Worm (Caenorhabditis elegans) whole organism, late embryonic: ENCODE data around the gene W01B6.3.

ENCODE experiments used
- ceh-48 ChIP-seq: sonication (generic microtip); optimal IDR thresholded peaks from 2 replicates; lab custom pipeline; 2016; ENCODE audit warnings: missing genetic modification characterization, inconsistent platforms, missing compliant biosample characterization
- dmd-4 ChIP-seq: sonication (generic microtip); optimal IDR thresholded peaks from 2 replicates; lab custom pipeline; 2016; ENCODE audit warnings: borderline replicate concordance, missing genetic modification characterization, missing compliant biosample characterization
- hlh-30 ChIP-seq: sonication (generic microtip); optimal IDR thresholded peaks from 2 replicates; lab custom pipeline; 2017; ENCODE audit warnings: antibody characterized with exemption, missing genetic modification characterization, missing compliant biosample characterization; ENCODE audit not compliant: insufficient read depth
- lin-11 ChIP-seq: fragments of 200-800 bp; sonication (Bioruptor generic); optimal IDR thresholded peaks from 2 replicates; lab custom pipeline; 2018; ENCODE audit warnings: mild to moderate bottlenecking, missing genetic modification characterization, missing compliant biosample characterization
- nhr-11 ChIP-seq: fragments of 150-350 bp; optimal IDR thresholded peaks from 2 replicates; lab custom pipeline; 2014; ENCODE audit warnings: missing biosample characterization, missing genetic modification characterization
- npax-4 ChIP-seq: sonication (generic microtip); optimal IDR thresholded peaks from 2 replicates; lab custom pipeline; 2016; ENCODE audit warnings: missing genetic modification characterization, missing compliant biosample characterization
- pag-3 ChIP-seq: sonication (generic microtip); optimal IDR thresholded peaks from 2 replicates; lab custom pipeline; 2016; ENCODE audit warnings: missing compliant biosample characterization, missing genetic modification characterization, borderline replicate concordance
- pha-4 ChIP-seq: fragments of 150-350 bp; optimal IDR thresholded peaks from 2 replicates; lab custom pipeline; 2018; ENCODE audit warnings: missing biosample characterization, missing genetic modification reagents, missing genetic modification characterization
- ref-2 ChIP-seq: sonication (generic microtip); optimal IDR thresholded peaks from 2 replicates; lab custom pipeline; 2016; ENCODE audit warnings: missing genetic modification characterization, missing compliant biosample characterization
- sox-4 ChIP-seq: sonication (generic microtip); optimal IDR thresholded peaks from 2 replicates; lab custom pipeline; 2017; ENCODE audit warnings: mild to moderate bottlenecking, missing genetic modification characterization, inconsistent platforms, missing compliant biosample characterization
- tbx-2 ChIP-seq: sonication (generic microtip); optimal IDR thresholded peaks from 2 replicates; lab custom pipeline; 2016; ENCODE audit warnings: missing genetic modification characterization, missing compliant biosample characterization
- unc-3 ChIP-seq, 2 experiments: fragments of 200-800 bp in 1 of 2; sonication (Bioruptor generic) in 1 of 2; sonication (generic microtip) in 1 of 2; conservative IDR thresholded peaks in 1 of 2; optimal IDR thresholded peaks in 1 of 2; 2 replicates each; pipeline versions ENCODE4 v1.3.6 to Lab custom; 2016 to 2022; ENCODE audit warnings: missing compliant biosample characterization in 2 of 2, missing genetic modification characterization in 2 of 2, missing genetic modification reagents in 1 of 2

DNA sequence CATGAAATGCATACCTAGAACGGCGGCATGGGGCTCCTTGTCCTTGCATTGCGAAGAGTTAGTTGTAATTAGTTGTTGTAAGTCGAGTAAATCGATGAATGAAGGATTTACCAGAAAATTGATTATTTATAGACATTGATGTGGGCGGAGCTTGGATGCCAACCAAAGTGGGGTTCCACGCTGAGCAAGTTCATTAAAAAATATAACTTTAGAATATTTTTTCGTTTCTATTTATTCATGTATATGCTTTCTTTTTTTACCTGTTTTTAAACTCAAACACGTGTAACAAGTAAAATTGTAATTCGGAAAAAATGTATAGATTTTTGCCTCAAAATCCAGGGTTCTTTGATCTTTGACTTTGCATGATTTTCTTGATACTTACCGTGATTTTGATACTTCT lies 44.9 kb downstream of the W01B6.3 start, which contains the start of gene gipc-2:
- TF ChIP-seq npax-4 (no peak), unc-3 (GFP tag; conservative IDR thresholded peaks at IDR 0.05; lab: Robert Waterston, UW) (no peak), unc-3 (tag; optimal IDR thresholded peaks at IDR 0.05; lab: Kevin White, UChicago) (no peak), lin-11 (tag; lab: Kevin White, UChicago) (no peak), ref-2 (tag; lab: Kevin White, UChicago) (no peak), pha-4 (tag; lab: Kevin White, UChicago) (no peak), sox-4 (tag; lab: Kevin White, UChicago) (no peak), nhr-11 (no peak), hlh-30 (no peak), pag-3 (tag; lab: Kevin White, UChicago) (no peak), tbx-2 (tag; lab: Kevin White, UChicago) (no peak), ceh-48 (no peak), dmd-4 (tag; lab: Kevin White, UChicago) (no peak)
